Worm (Caenorhabditis elegans): ENCODE results near the gene sru-19.

sru-19 gene

ce11 chrIV:12454115-12454514 is 44.2 kb upstream of the sru-19 start, which contains the start of gene spe-44:
TSS of gene spe-44 (minus strand) at chrIV:12454215.
- no peak for TF ChIP-seq nhr-237 (tag; optimal IDR thresholded peaks at IDR 0.05)

ce11 chrIV:12454750-12455149 is 43.6 kb upstream of the sru-19 start, which contains the start of gene smz-1:
TSS of gene smz-1 (plus strand) at chrIV:12455050.
- no peak for TF ChIP-seq lsy-2 (tag; optimal IDR thresholded peaks at IDR 0.05)
- no peak for TF ChIP-seq nhr-28 (tag; optimal IDR thresholded peaks at IDR 0.05)
- no peak for TF ChIP-seq snpc-4 (tag; optimal IDR thresholded peaks at IDR 0.05)
- TF ChIP-seq F37D6.2 (tag; optimal IDR thresholded peaks at IDR 0.05) = no peak
- no peak for TF ChIP-seq T20F7.1 (GFP tag; optimal IDR thresholded peaks at IDR 0.05)
- no peak for TF ChIP-seq arid-1 (GFP tag; conservative IDR thresholded peaks at IDR 0.05)
- no peak for TF ChIP-seq lim-7 (GFP tag; IDR thresholded peaks at IDR 0.05)
- no peak for TF ChIP-seq unc-62 (GFP tag; optimal IDR thresholded peaks at IDR 0.05 in 1 of 2)
- TF ChIP-seq unc-62 (tag; optimal IDR thresholded peaks at IDR 0.05) = no peak
- TF ChIP-seq spr-3 (GFP tag; optimal IDR thresholded peaks at IDR 0.05) = no peak
- no peak for TF ChIP-seq ZK546.5 (tag; optimal IDR thresholded peaks at IDR 0.05)
- TF ChIP-seq R02D3.7 (tag; optimal IDR thresholded peaks at IDR 0.05) = no peak
- TF ChIP-seq daf-19 (GFP tag; conservative IDR thresholded peaks at IDR 0.05) = no peak
- no peak for TF ChIP-seq ctbp-1 (GFP tag; IDR thresholded peaks at IDR 0.05)
- no peak for TF ChIP-seq lin-13 (GFP tag; optimal IDR thresholded peaks at IDR 0.05)
- TF ChIP-seq ceh-28 (tag; optimal IDR thresholded peaks at IDR 0.05) = no peak
- no peak for TF ChIP-seq mes-2 (tag; optimal IDR thresholded peaks at IDR 0.05; ENCODE audit: poor library complexity, severe bottlenecking)

- TF ChIP-seq lin-39 (tag; optimal IDR thresholded peaks at IDR 0.05) = no peak
- no peak for TF ChIP-seq hlh-30 (tag; optimal IDR thresholded peaks at IDR 0.05; ENCODE audit: insufficient read depth)
- TF ChIP-seq F44E2.7 (GFP tag; IDR thresholded peaks at IDR 0.05) = no peak
- no peak for TF ChIP-seq ceh-28 (tag; optimal IDR thresholded peaks at IDR 0.05)
- TF ChIP-seq aha-1 (tag) = no peak
- no peak for TF ChIP-seq D1046.2 (GFP tag; IDR thresholded peaks at IDR 0.05)
- no peak for TF ChIP-seq mxl-2 (GFP tag; conservative IDR thresholded peaks at IDR 0.05)
- no peak for TF ChIP-seq ceh-82 (tag; optimal IDR thresholded peaks at IDR 0.05)
- no peak for TF ChIP-seq ctbp-1 (GFP tag; IDR thresholded peaks at IDR 0.05)
- no peak for TF ChIP-seq set-16 (GFP tag; IDR thresholded peaks at IDR 0.05)
- TF ChIP-seq lin-13 (GFP tag; optimal IDR thresholded peaks at IDR 0.05) = no peak
- TF ChIP-seq lin-15B (tag; optimal IDR thresholded peaks at IDR 0.05) = no peak
- TF ChIP-seq snpc-1.2 (GFP tag; IDR thresholded peaks at IDR 0.05) = no peak
- TF ChIP-seq nhr-11 (tag; optimal IDR thresholded peaks at IDR 0.05) = no peak
- no peak for TF ChIP-seq ceh-62 (tag; optimal IDR thresholded peaks at IDR 0.05)
- no peak for TF ChIP-seq spr-1 (tag; optimal IDR thresholded peaks at IDR 0.05)
- no peak for TF ChIP-seq Y75B8A.6 (GFP tag; IDR thresholded peaks at IDR 0.05)
- no peak for TF ChIP-seq lin-38 (GFP tag; IDR thresholded peaks at IDR 0.05)
Measured at ce11 chrIV:12456613-12457012, 41.7 kb upstream of the sru-19 start, which contains the start of gene C25G4.7. TSS of gene C25G4.7 (plus strand) at chrIV:12456913.

ce11 chrIV:12463370-12463769 is 35.0 kb upstream of the sru-19 start, which contains the start of gene C25G4.8:
TSS of gene C25G4.8 (minus strand) at chrIV:12463470.
- TF ChIP-seq nhr-237 (tag; optimal IDR thresholded peaks at IDR 0.05) (no peak), T26A8.4 (GFP tag; IDR thresholded peaks at IDR 0.05) (no peak), jun-1 (tag; optimal IDR thresholded peaks at IDR 0.05) (no peak), lin-38 (GFP tag; IDR thresholded peaks at IDR 0.05) (no peak), daf-16 (GFP tag; optimal IDR thresholded peaks at IDR 0.05) (no peak), daf-16 (tag; optimal IDR thresholded peaks at IDR 0.05) (no peak), attf-4 (tag; optimal IDR thresholded peaks at IDR 0.05) (no peak), rbr-2 (tag; optimal IDR thresholded peaks at IDR 0.05) (no peak), mxl-2 (GFP tag; conservative IDR thresholded peaks at IDR 0.05) (no peak), dmd-9 (GFP tag; IDR thresholded peaks at IDR 0.05) (no peak), Y75B8A.6 (GFP tag; IDR thresholded peaks at IDR 0.05) (no peak), Y5F2A.4 (GFP tag; optimal IDR thresholded peaks at IDR 0.05) (no peak), madf-5 (GFP tag; IDR thresholded peaks at IDR 0.05) (no peak), mep-1 (tag; optimal IDR thresholded peaks at IDR 0.05) (no peak), ztf-11 (tag; optimal IDR thresholded peaks at IDR 0.05) (no peak), mdl-1 (tag; optimal IDR thresholded peaks at IDR 0.05) (no peak), gei-8 (GFP tag; optimal IDR thresholded peaks at IDR 0.05) (no peak), tag-97 (GFP tag; IDR thresholded peaks at IDR 0.05) (no peak), R02D3.7 (tag; optimal IDR thresholded peaks at IDR 0.05) (no peak), unc-130 (GFP tag; optimal IDR thresholded peaks at IDR 0.05) (no peak), snpc-1.2 (GFP tag; IDR thresholded peaks at IDR 0.05) (no peak)
